Fruit fly (Drosophila melanogaster) whole organism, embryonic: Measurements from ENCODE around the gene CG12811.

Source experiments
- BtbVII ChIP-seq: fragments of 200-800 bp; sonication (Bioruptor generic); optimal IDR thresholded peaks from 3 replicates; lab custom pipeline; 2017; ENCODE audit warnings: missing biosample characterization, mild to moderate bottlenecking, missing genetic modification characterization
- C15 ChIP-seq: fragments of 200-800 bp; sonication (Bioruptor generic); IDR thresholded peaks from 3 replicates; pipeline ENCODE4 v1.3.6; 2022; ENCODE audit warnings: missing biosample characterization, missing genetic modification characterization
- CG11247 ChIP-seq: fragments of 200-800 bp; sonication (Bioruptor generic); IDR thresholded peaks from 2 replicates; pipeline ENCODE4 v1.3.6; 2022; ENCODE audit warnings: missing biosample characterization, missing genetic modification characterization
- CG12104 ChIP-seq: fragments of 200-800 bp; sonication (Bioruptor generic); optimal IDR thresholded peaks from 3 replicates; lab custom pipeline; 2016; ENCODE audit warnings: missing biosample characterization, missing genetic modification characterization
- CG12659 ChIP-seq: fragments of 200-800 bp; sonication (Bioruptor generic); optimal IDR thresholded peaks from 3 replicates; lab custom pipeline; 2017; ENCODE audit warnings: mild to moderate bottlenecking, missing biosample characterization, missing genetic modification reagents, missing genetic modification characterization
- CG13424 ChIP-seq: fragments of 200-800 bp; sonication (Bioruptor generic); optimal IDR thresholded peaks from 2 replicates; lab custom pipeline; 2019; ENCODE audit warnings: missing biosample characterization, mild to moderate bottlenecking, missing genetic modification characterization, moderate library complexity
- CG14860 ChIP-seq: fragments of 200-800 bp; sonication (Bioruptor generic); IDR thresholded peaks from 3 replicates; pipeline ENCODE4 v1.3.6; 2022; ENCODE audit warnings: missing biosample characterization, missing genetic modification characterization; ENCODE audit not compliant: partially characterized antibody
- CG15269 ChIP-seq: fragments of 200-800 bp; sonication (Bioruptor generic); optimal IDR thresholded peaks from 2 replicates; lab custom pipeline; 2018; ENCODE audit warnings: missing biosample characterization, mild to moderate bottlenecking, missing genetic modification characterization, moderate library complexity
- CG16863 ChIP-seq: fragments of 200-800 bp; sonication (Bioruptor generic); optimal IDR thresholded peaks from 3 replicates; lab custom pipeline; 2016; ENCODE audit warnings: missing biosample characterization, missing genetic modification characterization
- CG17829 ChIP-seq: fragments of 200-800 bp; optimal IDR thresholded peaks from 2 replicates; lab custom pipeline; 2019; ENCODE audit warnings: missing biosample characterization, mild to moderate bottlenecking, missing genetic modification characterization, moderate library complexity
- CG30020 ChIP-seq: fragments of 200-800 bp; optimal IDR thresholded peaks from 2 replicates; lab custom pipeline; 2019; ENCODE audit warnings: missing biosample characterization, mild to moderate bottlenecking, missing genetic modification characterization, moderate library complexity
- CG34422 ChIP-seq: fragments of 200-800 bp; sonication (Bioruptor generic); IDR thresholded peaks from 3 replicates; pipeline ENCODE4 v1.3.6; 2022; ENCODE audit warnings: missing biosample characterization, missing genetic modification characterization
- CG4328 ChIP-seq: fragments of 200-800 bp; sonication (Bioruptor generic); optimal IDR thresholded peaks from 3 replicates; lab custom pipeline; 2017; ENCODE audit warnings: missing biosample characterization, missing genetic modification reagents, missing genetic modification characterization
- CG6654 ChIP-seq: fragments of 200-800 bp; sonication (Bioruptor generic); optimal IDR thresholded peaks from 2 replicates; lab custom pipeline; 2017; ENCODE audit warnings: missing biosample characterization, mild to moderate bottlenecking, missing genetic modification characterization
- CTCF ChIP-seq: fragments of 200-800 bp; sonication (Bioruptor generic); optimal IDR thresholded peaks from 2 replicates; lab custom pipeline; 2017; ENCODE audit warnings: missing biosample characterization, mild to moderate bottlenecking, missing genetic modification characterization, moderate library complexity
- D19A ChIP-seq: fragments of 200-800 bp; optimal IDR thresholded peaks from 3 replicates; lab custom pipeline; 2019; ENCODE audit warnings: missing biosample characterization, mild to moderate bottlenecking, missing genetic modification characterization, moderate library complexity
- Dfd ChIP-seq, 2 experiments: fragments of >200 bp; optimal IDR thresholded peaks; 2 replicates each; lab custom pipeline; 2017; ENCODE audit warnings: missing biosample characterization in 2 of 2, missing genetic modification characterization in 2 of 2
- Hr3 ChIP-seq: fragments of 200-800 bp; sonication (Bioruptor generic); optimal IDR thresholded peaks from 3 replicates; lab custom pipeline; 2016; ENCODE audit warnings: missing biosample characterization, missing genetic modification characterization
- Mes4 ChIP-seq: fragments of 200-800 bp; sonication (Bioruptor generic); optimal IDR thresholded peaks from 2 replicates; lab custom pipeline; 2016; ENCODE audit warnings: missing biosample characterization, missing genetic modification characterization
- NfI ChIP-seq: fragments of 200-800 bp; sonication (Bioruptor generic); optimal IDR thresholded peaks from 3 replicates; lab custom pipeline; 2018; ENCODE audit warnings: missing biosample characterization, mild to moderate bottlenecking, missing genetic modification characterization, moderate library complexity
- Poxn ChIP-seq: fragments of 200-800 bp; sonication (Bioruptor generic); IDR thresholded peaks from 2 replicates; pipeline ENCODE4 v1.3.6; 2022; ENCODE audit warnings: missing biosample characterization, missing genetic modification characterization
- Spps ChIP-seq: fragments of 200-800 bp; sonication (Bioruptor generic); optimal IDR thresholded peaks from 2 replicates; lab custom pipeline; 2018; ENCODE audit warnings: missing biosample characterization, mild to moderate bottlenecking, missing genetic modification characterization
- Taf1 ChIP-seq: fragments of 200-800 bp; sonication (Bioruptor generic); IDR thresholded peaks from 2 replicates; pipeline ENCODE4 v1.3.6; 2022; ENCODE audit warnings: missing biosample characterization, missing genetic modification characterization
- Xbp1 ChIP-seq: fragments of 200-800 bp; sonication (Bioruptor generic); optimal IDR thresholded peaks from 3 replicates; lab custom pipeline; 2016; ENCODE audit warnings: missing biosample characterization, mild to moderate bottlenecking, missing genetic modification characterization
- chm ChIP-seq: fragments of 200-800 bp; sonication (Bioruptor generic); IDR thresholded peaks from 2 replicates; pipeline ENCODE4 v1.3.6; 2022; ENCODE audit warnings: missing biosample characterization, missing genetic modification characterization
- ci ChIP-seq: fragments of 200-800 bp; sonication (Bioruptor generic); IDR thresholded peaks from 3 replicates; pipeline ENCODE4 v1.3.6; 2022; ENCODE audit warnings: missing biosample characterization, missing genetic modification characterization
- croc ChIP-seq: fragments of 200-800 bp; sonication (Bioruptor generic); conservative IDR thresholded peaks from 3 replicates; pipeline ENCODE4 v1.3.6; 2022; ENCODE audit warnings: missing biosample characterization, missing genetic modification characterization
- ewg ChIP-seq: fragments of 200-800 bp; sonication (Bioruptor generic); optimal IDR thresholded peaks from 3 replicates; lab custom pipeline; 2017; ENCODE audit warnings: mild to moderate bottlenecking, missing biosample characterization, missing genetic modification reagents, missing genetic modification characterization
- fd64A ChIP-seq: fragments of 200-800 bp; sonication (Bioruptor generic); optimal IDR thresholded peaks from 3 replicates; lab custom pipeline; 2018; ENCODE audit warnings: missing biosample characterization, mild to moderate bottlenecking, missing genetic modification characterization
- fru ChIP-seq: fragments of >200 bp; optimal IDR thresholded peaks from 2 replicates; lab custom pipeline; 2017
- ftz-f1 ChIP-seq: fragments of 200-800 bp; sonication (Bioruptor generic); optimal IDR thresholded peaks from 2 replicates; lab custom pipeline; 2016; ENCODE audit warnings: missing biosample characterization, missing genetic modification characterization
- gcm ChIP-seq: fragments of 200-800 bp; sonication (Bioruptor generic); optimal IDR thresholded peaks from 2 replicates; lab custom pipeline; 2019; ENCODE audit warnings: missing biosample characterization, mild to moderate bottlenecking, missing genetic modification characterization, moderate library complexity
- grau ChIP-seq: fragments of 200-800 bp; optimal IDR thresholded peaks from 3 replicates; lab custom pipeline; 2019; ENCODE audit warnings: missing biosample characterization, mild to moderate bottlenecking, missing genetic modification characterization, moderate library complexity
- gro ChIP-seq: fragments of 200-800 bp; sonication (Bioruptor generic); optimal IDR thresholded peaks from 2 replicates; lab custom pipeline; 2016; ENCODE audit warnings: missing biosample characterization, missing genetic modification characterization
- gt ChIP-seq: fragments of 200-800 bp; sonication (Bioruptor generic); IDR thresholded peaks from 2 replicates; pipeline ENCODE4 v1.3.6; 2022; ENCODE audit warnings: missing biosample characterization, missing genetic modification characterization
- her ChIP-seq: fragments of 200-800 bp; sonication (Bioruptor generic); optimal IDR thresholded peaks from 2 replicates; lab custom pipeline; 2016; ENCODE audit warnings: missing biosample characterization, missing genetic modification characterization
- jumu ChIP-seq: fragments of 200-800 bp; sonication (Bioruptor generic); optimal IDR thresholded peaks from 3 replicates; lab custom pipeline; 2016; ENCODE audit warnings: missing biosample characterization, missing genetic modification characterization
- ken ChIP-seq: fragments of 200-800 bp; sonication (Bioruptor generic); IDR thresholded peaks from 3 replicates; pipeline ENCODE4 v1.3.6; 2022; ENCODE audit warnings: missing biosample characterization, missing genetic modification characterization
- klu ChIP-seq: fragments of 200-800 bp; sonication (Bioruptor generic); IDR thresholded peaks from 2 replicates; pipeline ENCODE4 v1.3.6; 2022; ENCODE audit warnings: missing biosample characterization, missing genetic modification characterization
- lola ChIP-seq, 3 experiments: fragments of >200 bp in 2 of 3; fragments of 200-800 bp in 1 of 3; sonication (Bioruptor generic) in 1 of 3; optimal IDR thresholded peaks; 2 replicates each; lab custom pipeline; 2017 to 2019; ENCODE audit warnings: missing biosample characterization in 3 of 3, missing genetic modification characterization in 3 of 3, mild to moderate bottlenecking in 1 of 3, moderate library complexity in 1 of 3
- lov ChIP-seq, 2 experiments: fragments of 200-800 bp in 1 of 2; fragments of >200 bp in 1 of 2; sonication (Bioruptor generic) in 1 of 2; IDR thresholded peaks in 1 of 2; optimal IDR thresholded peaks in 1 of 2; 2 replicates in 1 of 2; 3 replicates in 1 of 2; pipeline versions ENCODE4 v1.3.6 to Lab custom; 2017 to 2022; ENCODE audit warnings: missing biosample characterization in 1 of 2, missing genetic modification characterization in 1 of 2
- p53 ChIP-seq: fragments of 200-800 bp; sonication (Bioruptor generic); optimal IDR thresholded peaks from 2 replicates; lab custom pipeline; 2016; ENCODE audit warnings: missing biosample characterization, missing genetic modification characterization
- pita ChIP-seq: fragments of 200-800 bp; sonication (Bioruptor generic); optimal IDR thresholded peaks from 2 replicates; lab custom pipeline; 2017; ENCODE audit warnings: missing biosample characterization, mild to moderate bottlenecking, missing genetic modification characterization
- slbo ChIP-seq: fragments of 200-800 bp; sonication (Bioruptor generic); IDR thresholded peaks from 2 replicates; pipeline ENCODE4 v1.3.6; 2022; ENCODE audit warnings: missing biosample characterization, missing genetic modification characterization
- so ChIP-seq: fragments of 200-800 bp; sonication (Bioruptor generic); IDR thresholded peaks from 3 replicates; pipeline ENCODE4 v1.3.6; 2022; ENCODE audit warnings: missing biosample characterization, missing genetic modification characterization
- stc ChIP-seq: fragments of 200-800 bp; sonication (Bioruptor generic); IDR thresholded peaks from 2 replicates; pipeline ENCODE4 v1.3.6; 2022; ENCODE audit warnings: missing biosample characterization, missing genetic modification characterization
- tna ChIP-seq: fragments of 200-800 bp; sonication (Bioruptor generic); IDR thresholded peaks from 2 replicates; pipeline ENCODE4 v1.3.6; 2022; ENCODE audit warnings: missing biosample characterization, missing genetic modification characterization; ENCODE audit not compliant: partially characterized antibody
- unc-4 ChIP-seq: fragments of 200-800 bp; sonication (Bioruptor generic); IDR thresholded peaks from 2 replicates; pipeline ENCODE4 v1.3.6; 2022; ENCODE audit warnings: missing biosample characterization, missing genetic modification characterization; ENCODE audit not compliant: partially characterized antibody
- z ChIP-seq: fragments of 200-800 bp; sonication (Bioruptor generic); IDR thresholded peaks from 3 replicates; pipeline ENCODE4 v1.3.6; 2022; ENCODE audit warnings: missing biosample characterization, missing genetic modification characterization
- zen ChIP-seq: fragments of 200-800 bp; sonication (Bioruptor generic); optimal IDR thresholded peaks from 3 replicates; lab custom pipeline; 2018; ENCODE audit warnings: missing biosample characterization, mild to moderate bottlenecking, missing genetic modification characterization, moderate library complexity

The CG12811 gene

DNA sequence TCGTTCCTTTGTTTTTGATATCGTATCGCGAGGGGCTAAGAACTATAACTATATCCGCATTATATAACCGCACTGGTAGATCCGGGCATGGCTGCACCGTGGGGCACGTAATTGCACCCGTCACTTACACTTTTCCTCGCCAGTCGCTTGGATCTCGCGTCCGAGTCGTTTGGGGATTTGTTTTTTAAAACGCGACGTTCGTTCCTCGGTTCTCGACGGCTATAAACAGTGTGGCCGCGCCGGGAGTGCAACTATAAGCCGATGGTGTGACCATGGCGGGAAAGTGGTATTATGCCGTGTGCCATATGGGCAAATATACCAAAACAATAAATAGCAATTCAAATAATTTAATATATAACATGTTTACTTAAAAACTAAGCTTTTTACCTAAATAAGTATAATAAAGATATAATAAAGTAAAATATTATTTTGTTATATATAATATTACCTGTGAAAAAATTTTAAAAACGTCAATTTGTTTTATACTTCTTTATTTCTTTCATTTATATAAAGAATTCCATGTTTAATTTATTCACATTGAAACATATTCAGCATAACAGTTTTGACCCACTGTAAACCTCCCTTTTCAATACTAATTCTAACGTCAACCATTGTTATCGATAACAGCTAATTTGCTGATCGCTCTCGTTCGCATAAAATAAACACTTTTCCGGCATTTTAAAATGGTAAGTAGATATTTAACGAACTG lies 5.8 kb downstream of the CG12811 start, which contains the start of the genes Mical and CG3909 (continued):
- TF ChIP-seq ftz-f1 (GFP tag; lab: Kevin White, UChicago) (no peak), fru (lab: Kevin White, UChicago) (no peak), slbo (GFP tag; lab: Robert Waterston, UW) (peak; percentile 96), Mes4 (no peak), gro (GFP tag; lab: Kevin White, UChicago) (no peak), croc (GFP tag; lab: Robert Waterston, UW) (peak; percentile 53), gt (GFP tag; lab: Robert Waterston, UW) (peak; percentile 61), chm (peak; percentile 85), zen (peak; percentile 82), CG12659 (GFP tag; lab: Kevin White, UChicago) (peak; percentile 93), Poxn (no peak), so (GFP tag; lab: Robert Waterston, UW) (peak; percentile 74), CG11247 (GFP tag; lab: Robert Waterston, UW) (peak; percentile 91), NfI (peak; percentile 75), ken (peak; percentile 84), CG4328 (GFP tag; lab: Kevin White, UChicago) (peak; percentile 69), fd64A (GFP tag; lab: Kevin White, UChicago) (peak; percentile 4), z (GFP tag; lab: Robert Waterston, UW) (no peak), CG34422 (GFP tag; lab: Robert Waterston, UW) (peak; percentile 92), Spps (tag; lab: Kevin White, UChicago) (peak; percentile 37), CG14860 (GFP tag; lab: Robert Waterston, UW) (peak; percentile 41; the same call in 2 of the 3 replicates), CG30020 (tag; lab: Kevin White, UChicago) (peak; percentile 81), Dfd (GFP tag; optimal IDR thresholded peaks at IDR 0.05; lab: Kevin White, UChicago) (no peak), Taf1 (peak; percentile 87), gcm (GFP tag; lab: Kevin White, UChicago) (peak; percentile 75), ewg (GFP tag; lab: Kevin White, UChicago) (peak; percentile 38), lov (optimal IDR thresholded peaks at IDR 0.05; lab: Kevin White, UChicago) (no peak), lov (GFP tag; IDR thresholded peaks at IDR 0.05; lab: Robert Waterston, UW) (peak; percentile 72; the same call in 1 of the 3 replicates), grau (tag; lab: Kevin White, UChicago) (peak; percentile 90), CG17829 (tag; lab: Kevin White, UChicago) (peak; percentile 93), ci (GFP tag; lab: Robert Waterston, UW) (peak; percentile 70), tna (GFP tag; lab: Robert Waterston, UW) (peak; percentile 66), CG13424 (tag; lab: Kevin White, UChicago) (peak; percentile 90), stc (peak; percentile 92), BtbVII (GFP tag; lab: Kevin White, UChicago) (peak; percentile 60), CTCF (GFP tag; lab: Kevin White, UChicago) (peak; percentile 33), unc-4 (GFP tag; lab: Robert Waterston, UW) (no peak; the same call in 1 of the 2 replicates), klu (GFP tag; lab: Robert Waterston, UW) (peak; percentile 81), jumu (GFP tag; lab: Kevin White, UChicago) (peak; percentile 27), CG12104 (peak; percentile 80), lola (GFP tag; optimal IDR thresholded peaks at IDR 0.05; lab: Kevin White, UChicago) (peak in 1 of 3 experiments; percentile 84), CG15269 (tag; lab: Kevin White, UChicago) (peak; percentile 90), CG16863 (peak; percentile 4), Hr3 (GFP tag; lab: Kevin White, UChicago) (peak; percentile 84), CG6654 (GFP tag; lab: Kevin White, UChicago) (no peak), her (no peak), p53 (GFP tag; lab: Kevin White, UChicago) (no peak), D19A (tag; lab: Kevin White, UChicago) (peak; percentile 82), pita (GFP tag; lab: Kevin White, UChicago) (no peak), C15 (GFP tag; lab: Robert Waterston, UW) (peak; percentile 72; the same call in 2 of the 3 replicates), Xbp1 (peak; percentile 84)
